Worm (Caenorhabditis elegans): ENCODE data around the gene Y49F6A.11.

DNA sequence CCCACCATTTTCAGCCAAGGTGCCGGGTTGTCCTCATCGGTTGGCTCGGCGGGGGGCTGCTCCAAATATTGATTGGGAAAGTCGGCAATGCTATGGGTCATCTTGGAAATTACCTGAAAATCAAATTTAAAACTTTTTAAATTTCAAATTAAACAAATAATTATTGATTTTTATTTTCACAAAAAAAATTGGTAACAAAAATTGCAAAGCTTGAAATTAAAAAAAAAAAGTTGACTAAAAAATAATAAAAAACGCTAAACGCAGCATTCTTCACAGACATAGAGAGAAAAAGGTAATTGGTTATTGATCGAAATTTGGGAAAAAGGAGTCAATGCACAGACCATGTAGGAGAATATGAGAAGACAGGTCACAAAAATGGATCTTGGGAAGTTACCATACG is at the start of gene Y49F6A.11:
- no peak for TF ChIP-seq tab-1 (GFP tag; IDR thresholded peaks at IDR 0.05)
- no peak for TF ChIP-seq flt-1 (GFP tag; IDR thresholded peaks at IDR 0.05)
- no peak for TF ChIP-seq ref-1 (GFP tag; conservative IDR thresholded peaks at IDR 0.05)
- TF ChIP-seq klf-2 (GFP tag; conservative IDR thresholded peaks at IDR 0.05): no peak
- TF ChIP-seq ztf-29 (GFP tag; IDR thresholded peaks at IDR 0.05): no peak
- no peak for TF ChIP-seq T22C8.4 (GFP tag; IDR thresholded peaks at IDR 0.05)
- no peak for TF ChIP-seq med-1 (GFP tag; optimal IDR thresholded peaks at IDR 0.05; ENCODE audit: insufficient read depth)
